Worm (Caenorhabditis elegans) whole organism, L1 larva: ENCODE results near the gene F09G8.7.

Source experiments
- C16A3.4 ChIP-seq: fragments of 150-350 bp; optimal IDR thresholded peaks from 2 replicates; lab custom pipeline; 2014; ENCODE audit warnings: missing biosample characterization, missing genetic modification characterization
- C34B4.2 ChIP-seq: sonication (generic microtip); optimal IDR thresholded peaks from 2 replicates; lab custom pipeline; 2017; ENCODE audit warnings: mild to moderate bottlenecking, missing genetic modification characterization, missing compliant biosample characterization
- Y116A8C.19 ChIP-seq: sonication (generic microtip); optimal IDR thresholded peaks from 2 replicates; lab custom pipeline; 2016; ENCODE audit warnings: missing compliant biosample characterization, missing genetic modification characterization, borderline replicate concordance
- ama-1 ChIP-seq: fragments of 150-350 bp; optimal IDR thresholded peaks from 2 replicates; lab custom pipeline; 2014
- blmp-1 ChIP-seq: fragments of 150-350 bp; optimal IDR thresholded peaks from 2 replicates; lab custom pipeline; 2014; ENCODE audit warnings: missing biosample characterization, missing genetic modification characterization
- ceh-8 ChIP-seq: fragments of 200-800 bp; sonication (Bioruptor generic); optimal IDR thresholded peaks from 2 replicates; lab custom pipeline; 2018; ENCODE audit warnings: mild to moderate bottlenecking, missing genetic modification characterization, moderate library complexity, missing compliant biosample characterization
- ceh-88 ChIP-seq: fragments of 200-800 bp; sonication (Bioruptor generic); IDR thresholded peaks from 2 replicates; pipeline ENCODE4 v1.3.6; 2022; ENCODE audit warnings: missing genetic modification characterization, missing compliant biosample characterization
- ceh-90 ChIP-seq: sonication (generic microtip); optimal IDR thresholded peaks from 2 replicates; lab custom pipeline; 2016; ENCODE audit warnings: missing genetic modification characterization, missing compliant biosample characterization
- ces-1 ChIP-seq: fragments of 150-350 bp; optimal IDR thresholded peaks from 2 replicates; lab custom pipeline; 2014; ENCODE audit warnings: missing biosample characterization, missing genetic modification reagents, missing genetic modification characterization
- egl-13 ChIP-seq: sonication (generic microtip); optimal IDR thresholded peaks from 2 replicates; lab custom pipeline; 2016; ENCODE audit warnings: missing genotype, missing genetic modification reagents, missing genetic modification characterization, missing compliant biosample characterization
- elt-3 ChIP-seq, 6 experiments: fragments of 150-350 bp in 1 of 6; sonication (generic microtip); optimal IDR thresholded peaks; 2 replicates each; lab custom pipeline; 2017 to 2018; ENCODE audit warnings: missing biosample characterization in 6 of 6, missing genetic modification characterization in 6 of 6, inconsistent platforms in 1 of 6
- fkh-10 ChIP-seq: sonication (generic microtip); optimal IDR thresholded peaks from 2 replicates; lab custom pipeline; 2017; ENCODE audit warnings: missing biosample characterization, missing genetic modification reagents, missing genetic modification characterization
- fkh-8 ChIP-seq: sonication (generic microtip); optimal IDR thresholded peaks from 2 replicates; lab custom pipeline; 2016; ENCODE audit warnings: mild to moderate bottlenecking, missing genetic modification characterization, missing compliant biosample characterization
- fos-1 ChIP-seq: fragments of 150-350 bp; optimal IDR thresholded peaks from 2 replicates; lab custom pipeline; 2014; ENCODE audit warnings: missing biosample characterization, missing genetic modification characterization
- grh-1 ChIP-seq: fragments of 200-800 bp; sonication (Bioruptor generic); IDR thresholded peaks from 2 replicates; pipeline ENCODE4 v1.3.6; 2022; ENCODE audit warnings: missing genetic modification reagents, missing genetic modification characterization, missing compliant biosample characterization
- isw-1 ChIP-seq: fragments of 200-800 bp; sonication (Bioruptor generic); IDR thresholded peaks from 2 replicates; pipeline ENCODE4 v1.3.6; 2022; ENCODE audit warnings: missing genetic modification characterization, missing compliant biosample characterization
- lin-14 ChIP-seq: fragments of 200-800 bp; sonication (Bioruptor generic); optimal IDR thresholded peaks from 2 replicates; lab custom pipeline; 2018; ENCODE audit warnings: mild to moderate bottlenecking, missing genetic modification characterization, moderate library complexity, missing compliant biosample characterization
- lin-15B ChIP-seq: fragments of 150-350 bp; sonication (generic microtip); optimal IDR thresholded peaks from 3 replicates; lab custom pipeline; 2014; ENCODE audit warnings: missing biosample characterization, missing genetic modification characterization
- lir-3 ChIP-seq: sonication (generic microtip); optimal IDR thresholded peaks from 2 replicates; lab custom pipeline; 2016; ENCODE audit warnings: mild to moderate bottlenecking, missing genetic modification characterization, moderate library complexity, missing compliant biosample characterization; ENCODE audit not compliant: poor library complexity
- mdl-1 ChIP-seq, 2 experiments: fragments of 150-350 bp; optimal IDR thresholded peaks; 2 replicates each; lab custom pipeline; 2014 to 2017; ENCODE audit warnings: missing biosample characterization in 2 of 2, missing genetic modification characterization in 2 of 2, inconsistent platforms in 1 of 2
- mef-2 ChIP-seq: fragments of 150-350 bp; optimal IDR thresholded peaks from 2 replicates; lab custom pipeline; 2014; ENCODE audit warnings: missing biosample characterization, missing genetic modification characterization
- mep-1 ChIP-seq: fragments of 150-350 bp; optimal IDR thresholded peaks from 2 replicates; lab custom pipeline; 2014; ENCODE audit warnings: missing biosample characterization, missing genetic modification characterization
- nhr-19 ChIP-seq: fragments of 200-800 bp; sonication (Bioruptor generic); conservative IDR thresholded peaks from 2 replicates; pipeline ENCODE4 v1.3.6; 2022; ENCODE audit warnings: missing genetic modification characterization, missing compliant biosample characterization
- nhr-20 ChIP-seq: sonication (generic microtip); optimal IDR thresholded peaks from 2 replicates; lab custom pipeline; 2016; ENCODE audit warnings: mild to moderate bottlenecking, missing genetic modification characterization, missing compliant biosample characterization
- nhr-28 ChIP-seq: fragments of 150-350 bp; optimal IDR thresholded peaks from 2 replicates; lab custom pipeline; 2014; ENCODE audit warnings: missing biosample characterization, missing genetic modification characterization
- nhr-85 ChIP-seq: sonication (generic microtip); peaks from one replicate; lab custom pipeline; 2016; ENCODE audit warnings: missing genetic modification characterization, inconsistent platforms, missing compliant biosample characterization
- nhr-90 ChIP-seq: sonication (generic microtip); optimal IDR thresholded peaks from 2 replicates; lab custom pipeline; 2016; ENCODE audit warnings: mild to moderate bottlenecking, missing genetic modification characterization, missing compliant biosample characterization; ENCODE audit not compliant: poor library complexity
- rnt-1 ChIP-seq: sonication (generic microtip); optimal IDR thresholded peaks from 2 replicates; lab custom pipeline; 2016; ENCODE audit warnings: mild to moderate bottlenecking, missing genetic modification characterization, moderate library complexity, missing compliant biosample characterization
- skn-1 ChIP-seq: fragments of 150-350 bp; optimal IDR thresholded peaks from 2 replicates; lab custom pipeline; 2014; ENCODE audit warnings: missing biosample characterization, missing genetic modification characterization
- snpc-4 ChIP-seq: fragments of 150-350 bp; optimal IDR thresholded peaks from 2 replicates; lab custom pipeline; 2014; ENCODE audit warnings: missing biosample characterization, missing genetic modification characterization
- sptf-1 ChIP-seq: fragments of 150-350 bp; optimal IDR thresholded peaks from 2 replicates; lab custom pipeline; 2014; ENCODE audit warnings: missing biosample characterization, missing genetic modification characterization
- tbx-2 ChIP-seq: sonication (generic microtip); optimal IDR thresholded peaks from 2 replicates; lab custom pipeline; 2016; ENCODE audit warnings: missing genetic modification characterization, missing compliant biosample characterization
- tlp-1 ChIP-seq: fragments of 150-350 bp; optimal IDR thresholded peaks from 2 replicates; lab custom pipeline; 2014; ENCODE audit warnings: missing biosample characterization, missing genetic modification characterization
- unc-86 ChIP-seq: sonication (generic microtip); optimal IDR thresholded peaks from 2 replicates; lab custom pipeline; 2016; ENCODE audit warnings: missing genetic modification characterization, missing compliant biosample characterization
- unc-98 ChIP-seq: fragments of 200-800 bp; sonication (Bioruptor generic); IDR thresholded peaks from 2 replicates; pipeline ENCODE4 v1.3.6; 2022; ENCODE audit warnings: missing genetic modification characterization, missing compliant biosample characterization
- xbp-1 ChIP-seq: sonication (generic microtip); optimal IDR thresholded peaks from 2 replicates; lab custom pipeline; 2016; ENCODE audit warnings: missing genetic modification characterization, missing compliant biosample characterization
- zag-1 ChIP-seq: fragments of 150-350 bp; optimal IDR thresholded peaks from 2 replicates; lab custom pipeline; 2014; ENCODE audit warnings: missing biosample characterization, missing genetic modification characterization
- ztf-11 ChIP-seq, 2 experiments: sonication (generic microtip); optimal IDR thresholded peaks; 2 replicates each; lab custom pipeline; 2016 to 2017; ENCODE audit warnings: missing genetic modification characterization in 2 of 2, missing biosample characterization in 1 of 2, missing compliant biosample characterization in 1 of 2

F09G8.7 gene

ce11 chrIII:8286824-8287223 is 18.7 kb upstream of the F09G8.7 start:
- TF ChIP-seq lin-15B (no peak), unc-98 (GFP tag; lab: Robert Waterston, UW) (no peak), skn-1 (tag; lab: Kevin White, UChicago) (no peak), ceh-8 (GFP tag; lab: Kevin White, UChicago) (no peak), xbp-1 (tag; lab: Kevin White, UChicago) (no peak), nhr-28 (tag; lab: Kevin White, UChicago) (no peak), blmp-1 (tag; lab: Kevin White, UChicago) (no peak), lir-3 (tag; lab: Kevin White, UChicago) (no peak), ztf-11 (tag; optimal IDR thresholded peaks at IDR 0.05; lab: Kevin White, UChicago) (no peak), isw-1 (GFP tag; lab: Robert Waterston, UW) (no peak), fos-1 (no peak), C34B4.2 (tag; lab: Kevin White, UChicago) (no peak), fkh-10 (no peak), ceh-88 (GFP tag; lab: Robert Waterston, UW) (no peak), unc-86 (tag; lab: Kevin White, UChicago) (no peak), nhr-90 (tag; lab: Kevin White, UChicago) (no peak), sptf-1 (no peak)

ce11 chrIII:8286003-8286402 is 17.8 kb upstream of the F09G8.7 start:
- TF ChIP-seq nhr-20 (tag; lab: Kevin White, UChicago) (no peak), lin-14 (GFP tag; lab: Kevin White, UChicago) (peak; percentile 19), fkh-10 (peak; percentile 62)

ce11 chrIII:8283525-8283924 is 15.4 kb upstream of the F09G8.7 start:
- TF ChIP-seq ztf-11 (tag; optimal IDR thresholded peaks at IDR 0.05; lab: Kevin White, UChicago) (peak in 1 of 2 experiments; percentile 69), tbx-2 (tag; lab: Kevin White, UChicago) (peak; percentile 47), ces-1 (GFP tag; lab: Kevin White, UChicago) (no peak), unc-86 (tag; lab: Kevin White, UChicago) (peak; percentile 3), nhr-85 (tag; lab: Kevin White, UChicago) (peak; percentile 54)
- TF ChIP-seq, all 84 proteins: peak for 4

ce11 chrIII:8281310-8281709 is 13.2 kb upstream of the F09G8.7 start:
- no peak for TF ChIP-seq grh-1
- no peak for TF ChIP-seq fkh-8 (tag; lab: Kevin White, UChicago)
- no peak for TF ChIP-seq elt-3 (tag; optimal IDR thresholded peaks at IDR 0.05; lab: Kevin White, UChicago)
- TF ChIP-seq ama-1 (lab: Kevin White, UChicago), result no peak
- TF ChIP-seq fkh-10, result no peak
- no peak for TF ChIP-seq C16A3.4 (tag; lab: Kevin White, UChicago)
- no peak for TF ChIP-seq ztf-11 (tag; optimal IDR thresholded peaks at IDR 0.05; lab: Kevin White, UChicago)
- TF ChIP-seq tlp-1 (tag; lab: Kevin White, UChicago), result no peak
- TF ChIP-seq mef-2 (tag; lab: Kevin White, UChicago), result no peak
- no peak for TF ChIP-seq nhr-28 (tag; lab: Kevin White, UChicago)
- TF ChIP-seq nhr-19 (GFP tag; lab: Robert Waterston, UW), result no peak
- no peak for TF ChIP-seq egl-13 (tag; lab: Kevin White, UChicago)

ce11 chrIII:8280352-8280751 is 12.2 kb upstream of the F09G8.7 start:
- no peak for TF ChIP-seq zag-1
- no peak for TF ChIP-seq mdl-1 (tag; optimal IDR thresholded peaks at IDR 0.05; lab: Kevin White, UChicago)

ce11 chrIII:8279567-8279966 is 11.4 kb upstream of the F09G8.7 start:
- TF ChIP-seq snpc-4 (tag; lab: Kevin White, UChicago) (no peak), mep-1 (tag; lab: Kevin White, UChicago) (no peak), Y116A8C.19 (tag; lab: Kevin White, UChicago) (no peak), ceh-90 (tag; lab: Kevin White, UChicago) (no peak), rnt-1 (tag; lab: Kevin White, UChicago) (no peak), lin-14 (GFP tag; lab: Kevin White, UChicago) (no peak), nhr-90 (tag; lab: Kevin White, UChicago) (no peak), elt-3 (tag; optimal IDR thresholded peaks at IDR 0.05; lab: Kevin White, UChicago) (no peak)
